Worm (Caenorhabditis elegans) whole organism, L4 larva: ENCODE measurements around the gene C18D11.10.

Experiments
- Y75B8A.6 ChIP-seq: fragments of 200-800 bp; sonication (Bioruptor generic); IDR thresholded peaks from 2 replicates; pipeline ENCODE4 v1.3.6; 2022; ENCODE audit warnings: missing genetic modification reagents, missing genetic modification characterization, missing compliant biosample characterization
- ZK546.5 ChIP-seq, 2 experiments: sonication (generic microtip); optimal IDR thresholded peaks; 2 replicates each; lab custom pipeline; 2017; ENCODE audit warnings: missing biosample characterization in 2 of 2, missing genetic modification characterization in 2 of 2
- ceh-82 ChIP-seq: sonication (generic microtip); optimal IDR thresholded peaks from 2 replicates; lab custom pipeline; 2017; ENCODE audit warnings: missing biosample characterization, missing genetic modification characterization
- lin-13 ChIP-seq: fragments of 150-350 bp; optimal IDR thresholded peaks from 2 replicates; lab custom pipeline; 2014; ENCODE audit warnings: missing biosample characterization, missing genetic modification reagents, missing genetic modification characterization
- lin-15B ChIP-seq: fragments of 150-350 bp; sonication (generic microtip); optimal IDR thresholded peaks from 3 replicates; lab custom pipeline; 2014; ENCODE audit warnings: missing biosample characterization, missing genetic modification characterization
- nhr-11 ChIP-seq: fragments of 150-350 bp; optimal IDR thresholded peaks from 2 replicates; lab custom pipeline; 2014; ENCODE audit warnings: missing biosample characterization, missing genetic modification characterization
- nhr-237 ChIP-seq: sonication (generic microtip); optimal IDR thresholded peaks from 2 replicates; lab custom pipeline; 2017; ENCODE audit warnings: missing biosample characterization, missing genetic modification characterization
- nhr-77 ChIP-seq: fragments of 150-350 bp; optimal IDR thresholded peaks from 2 replicates; lab custom pipeline; 2014; ENCODE audit warnings: missing biosample characterization, missing genetic modification characterization
- php-3 ChIP-seq: fragments of 200-800 bp; sonication (Bioruptor generic); IDR thresholded peaks from 2 replicates; pipeline ENCODE4 v1.3.6; 2022; ENCODE audit warnings: missing genetic modification reagents, missing genetic modification characterization, missing compliant biosample characterization
- spr-1 ChIP-seq: sonication (generic microtip); optimal IDR thresholded peaks from 2 replicates; lab custom pipeline; 2016; ENCODE audit warnings: mild to moderate bottlenecking, missing genetic modification characterization, missing compliant biosample characterization
- unc-62 ChIP-seq, 3 experiments: fragments of 150-350 bp in 1 of 3; sonication (generic microtip); optimal IDR thresholded peaks in 2 of 3; peaks in 1 of 3; 1 replicate in 1 of 3; 2 replicates in 2 of 3; lab custom pipeline; 2014 to 2017; ENCODE audit warnings: missing biosample characterization in 3 of 3, missing genetic modification characterization in 3 of 3, missing genetic modification reagents in 3 of 3, missing genotype in 1 of 3
- ztf-11 ChIP-seq: fragments of 150-350 bp; optimal IDR thresholded peaks from 2 replicates; lab custom pipeline; 2014; ENCODE audit warnings: missing biosample characterization, missing genetic modification characterization

- TF ChIP-seq lin-13 (GFP tag; lab: Kevin White, UChicago) (no peak), spr-1 (no peak), Y75B8A.6 (GFP tag; lab: Robert Waterston, UW) (no peak), nhr-11 (tag; lab: Kevin White, UChicago) (no peak), ceh-82 (no peak), nhr-77 (tag; lab: Kevin White, UChicago) (no peak), ZK546.5 (tag; optimal IDR thresholded peaks at IDR 0.05; lab: Kevin White, UChicago) (no peak), lin-15B (tag; lab: Kevin White, UChicago) (no peak), unc-62 (GFP tag; optimal IDR thresholded peaks at IDR 0.05 in 1 of 2; lab: Kevin White, UChicago) (no peak), unc-62 (tag; optimal IDR thresholded peaks at IDR 0.05; lab: Kevin White, UChicago) (no peak), php-3 (no peak), ztf-11 (tag; lab: Kevin White, UChicago) (no peak), nhr-237 (tag; lab: Kevin White, UChicago) (no peak)
Observed at ce11 chrIII:11846365-11846764, 38.8 kb downstream of the C18D11.10 start, which contains the start of gene ntl-3.
